Fruit fly (Drosophila melanogaster): ENCODE results near the gene wrm1.
A peak's percentile ranks its signal among the peaks of the same experiment; 100 is the strongest.

Gene wrm1

DNA sequence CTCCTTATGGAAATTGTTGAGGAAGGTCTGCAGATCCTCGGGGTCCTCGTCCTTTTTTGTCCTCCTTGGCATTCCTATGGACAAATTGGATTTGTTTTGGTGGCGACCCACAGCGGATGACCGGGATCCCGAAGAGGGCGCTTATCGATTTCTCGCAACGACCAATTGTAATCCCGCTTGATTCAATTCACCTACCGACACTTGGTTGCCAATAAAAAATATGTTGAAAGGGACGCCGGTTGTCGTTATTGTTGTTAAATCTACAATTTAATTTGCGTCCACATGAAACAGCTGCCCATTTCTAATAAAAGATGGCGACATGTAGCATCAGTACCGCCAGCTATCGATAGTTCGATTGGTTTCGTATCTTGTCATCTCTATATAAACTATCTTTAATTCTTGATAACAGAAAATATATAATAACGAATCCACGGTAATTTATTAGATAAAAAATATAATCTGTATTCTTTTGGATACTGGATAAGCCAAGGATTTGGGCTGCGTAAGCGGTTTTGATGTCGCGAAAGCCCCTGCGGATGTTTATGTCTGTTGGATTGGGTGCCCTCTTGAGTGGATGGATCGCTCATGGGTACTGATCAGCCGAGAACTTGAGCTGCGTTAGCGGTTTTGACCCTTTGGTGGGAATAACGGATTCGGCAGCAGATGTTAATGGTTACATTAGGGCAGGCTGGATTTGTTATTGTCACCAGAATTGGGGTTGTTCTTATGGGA, 21.5 kb upstream of the wrm1 start, which contains the start of gene CTCF (continued):
- TF ChIP-seq ash1 (GFP tag; optimal IDR thresholded peaks at IDR 0.05) (no peak), Meics (GFP tag; optimal IDR thresholded peaks at IDR 0.05) (peak; percentile 77), sug (tag; optimal IDR thresholded peaks at IDR 0.05) (peak; percentile 47), CG17568 (GFP tag; optimal IDR thresholded peaks at IDR 0.05) (no peak), Lim3 (GFP tag; IDR thresholded peaks at IDR 0.05) (no peak), p53 (GFP tag; optimal IDR thresholded peaks at IDR 0.05) (no peak), pzg (GFP tag; optimal IDR thresholded peaks at IDR 0.05) (peak; percentile 62), grau (tag; optimal IDR thresholded peaks at IDR 0.05) (peak; percentile 52), chinmo (GFP tag; IDR thresholded peaks at IDR 0.05; ENCODE audit: partially characterized antibody) (0 out of 4 replicates have a peak, but pooled peaks have one; percentile 50), Ets97D (GFP tag; optimal IDR thresholded peaks at IDR 0.05) (peak; percentile 70), CG13287 (GFP tag; IDR thresholded peaks at IDR 0.05; ENCODE audit: partially characterized antibody) (peak; percentile 94), gt (GFP tag; IDR thresholded peaks at IDR 0.05) (peak; percentile 22; the same call in 1 of the 2 replicates), Dad (GFP tag; optimal IDR thresholded peaks at IDR 0.05) (peak; percentile 41), CG12071 (GFP tag; optimal IDR thresholded peaks at IDR 0.05) (no peak), ato (GFP tag; IDR thresholded peaks at IDR 0.05; ENCODE audit: partially characterized antibody) (no peak), CG5245 (GFP tag; optimal IDR thresholded peaks at IDR 0.05) (peak; percentile 44), CG5180 (GFP tag; optimal IDR thresholded peaks at IDR 0.05) (no peak), sna (GFP tag; IDR thresholded peaks at IDR 0.05; ENCODE audit: partially characterized antibody) (peak; percentile 77), Dp (GFP tag; optimal IDR thresholded peaks at IDR 0.05) (peak; percentile 51), Bteb2 (GFP tag; optimal IDR thresholded peaks at IDR 0.05) (peak; percentile 5), CTCF (GFP tag; optimal IDR thresholded peaks at IDR 0.05) (peak; percentile 100), CG11696 (GFP tag; IDR thresholded peaks at IDR 0.05) (no peak), dmrt99B (tag; optimal IDR thresholded peaks at IDR 0.05) (peak; percentile 16), CG42726 (GFP tag; IDR thresholded peaks at IDR 0.05; ENCODE audit: partially characterized antibody) (peak; percentile 68; the same call in 1 of the 2 replicates), Sry-δ (GFP tag; optimal IDR thresholded peaks at IDR 0.05) (peak; percentile 90), chif (GFP tag; optimal IDR thresholded peaks at IDR 0.05) (peak in 1 of 2 experiments; percentile 50), croc (GFP tag; conservative IDR thresholded peaks at IDR 0.05) (peak; percentile 55; the same call in 2 of the 3 replicates), tna (GFP tag; IDR thresholded peaks at IDR 0.05; ENCODE audit: partially characterized antibody) (peak; percentile 61; the same call in 1 of the 2 replicates), pum (GFP tag; optimal IDR thresholded peaks at IDR 0.05) (peak; percentile 14), CG7271 (tag; optimal IDR thresholded peaks at IDR 0.05) (peak; percentile 39), pnt (GFP tag; optimal IDR thresholded peaks at IDR 0.05) (peak; percentile 41), mld (GFP tag; IDR thresholded peaks at IDR 0.05; ENCODE audit: partially characterized antibody) (peak; percentile 70; the same call in 2 of the 3 replicates), Nf-YA (GFP tag; IDR thresholded peaks at IDR 0.05) (no peak), CG7963 (GFP tag; IDR thresholded peaks at IDR 0.05; ENCODE audit: partially characterized antibody) (peak; percentile 68), CG9797 (GFP tag; optimal IDR thresholded peaks at IDR 0.05) (peak; percentile 36), CG18476 (GFP tag; optimal IDR thresholded peaks at IDR 0.05) (no peak), CG2116 (GFP tag; optimal IDR thresholded peaks at IDR 0.05) (peak; percentile 73), seq (GFP tag; IDR thresholded peaks at IDR 0.05) (0 out of 2 replicates have a peak, but pooled peaks have one; percentile 8), CG13775 (GFP tag; optimal IDR thresholded peaks at IDR 0.05) (peak; percentile 37), Ptx1 (GFP tag; IDR thresholded peaks at IDR 0.05) (peak; percentile 50), ken (GFP tag; IDR thresholded peaks at IDR 0.05) (no peak), CG16815 (GFP tag; optimal IDR thresholded peaks at IDR 0.05) (no peak), Mes4 (GFP tag; optimal IDR thresholded peaks at IDR 0.05) (peak; percentile 33), CrebB (tag; optimal IDR thresholded peaks at IDR 0.05) (no peak), Deaf1 (tag; optimal IDR thresholded peaks at IDR 0.05) (no peak), CG15696 (tag; optimal IDR thresholded peaks at IDR 0.05) (peak; percentile 38), CG1529 (GFP tag; optimal IDR thresholded peaks at IDR 0.05) (no peak), MBD-R2 (GFP tag; IDR thresholded peaks at IDR 0.05) (peak; percentile 80), ci (GFP tag; IDR thresholded peaks at IDR 0.05) (0 out of 3 replicates have a peak, but pooled peaks have one; percentile 41)

Data from whole organism, embryonic.